Fruit fly (Drosophila melanogaster) whole organism, embryonic: Measurements from ENCODE around the gene CG14778.

Source experiments
- Adf1 ChIP-seq: fragments of 200-800 bp; sonication (Bioruptor generic); IDR thresholded peaks from 2 replicates; pipeline ENCODE4 v1.3.6; 2022; ENCODE audit warnings: missing biosample characterization, missing genetic modification characterization
- Awh ChIP-seq: fragments of 200-800 bp; sonication (Bioruptor generic); IDR thresholded peaks from 2 replicates; pipeline ENCODE4, ENCODE4 v1.3.6; 2022; ENCODE audit warnings: missing biosample characterization, missing genetic modification characterization
- CG10979 ChIP-seq: fragments of 200-800 bp; sonication (Bioruptor generic); optimal IDR thresholded peaks from 2 replicates; lab custom pipeline; 2018; ENCODE audit warnings: missing biosample characterization, mild to moderate bottlenecking, missing genetic modification characterization, moderate library complexity
- CG11247 ChIP-seq: fragments of 200-800 bp; sonication (Bioruptor generic); IDR thresholded peaks from 2 replicates; pipeline ENCODE4 v1.3.6; 2022; ENCODE audit warnings: missing biosample characterization, missing genetic modification characterization
- CG11456 ChIP-seq: fragments of 200-800 bp; sonication (Bioruptor generic); IDR thresholded peaks from 3 replicates; pipeline ENCODE4 v1.3.6; 2022; ENCODE audit warnings: missing biosample characterization, missing genetic modification characterization
- CG11696 ChIP-seq: fragments of 200-800 bp; sonication (Bioruptor generic); IDR thresholded peaks from 2 replicates; pipeline ENCODE4 v1.3.6; 2022; ENCODE audit warnings: missing biosample characterization, missing genetic modification characterization
- CG12236 ChIP-seq: fragments of 200-800 bp; sonication (Bioruptor generic); optimal IDR thresholded peaks from 2 replicates; lab custom pipeline; 2016; ENCODE audit warnings: missing biosample characterization, missing genetic modification characterization
- CG13123 ChIP-seq: fragments of 200-800 bp; sonication (Bioruptor generic); optimal IDR thresholded peaks from 2 replicates; lab custom pipeline; 2016; ENCODE audit warnings: missing biosample characterization, missing genetic modification characterization
- CG13894 ChIP-seq: fragments of 200-800 bp; sonication (Bioruptor generic); optimal IDR thresholded peaks from 3 replicates; lab custom pipeline; 2018; ENCODE audit warnings: missing biosample characterization, mild to moderate bottlenecking, missing genetic modification characterization, moderate library complexity
- CG15073 ChIP-seq: fragments of 200-800 bp; sonication (Bioruptor generic); optimal IDR thresholded peaks from 2 replicates; lab custom pipeline; 2016; ENCODE audit warnings: missing biosample characterization, missing genetic modification characterization
- CG17328 ChIP-seq: fragments of 200-800 bp; sonication (Bioruptor generic); IDR thresholded peaks from 2 replicates; pipeline ENCODE4 v1.3.6; 2022; ENCODE audit warnings: missing biosample characterization, missing genetic modification characterization
- CG6175 ChIP-seq: fragments of 200-800 bp; sonication (Bioruptor generic); IDR thresholded peaks from 3 replicates; pipeline ENCODE4 v1.3.6; 2022; ENCODE audit warnings: missing biosample characterization, missing genetic modification characterization
- CG6272 ChIP-seq: fragments of 200-800 bp; sonication (Bioruptor generic); IDR thresholded peaks from 2 replicates; pipeline ENCODE4 v1.3.6; 2022; ENCODE audit warnings: missing biosample characterization, missing genetic modification characterization
- CG6689 ChIP-seq: fragments of 200-800 bp; sonication (Bioruptor generic); IDR thresholded peaks from 2 replicates; pipeline ENCODE4 v1.3.6; 2022; ENCODE audit warnings: missing biosample characterization, missing genetic modification characterization
- CG7357 ChIP-seq: fragments of 200-800 bp; sonication (Bioruptor generic); IDR thresholded peaks from 3 replicates; pipeline ENCODE4 v1.3.6; 2022; ENCODE audit warnings: missing biosample characterization, missing genetic modification characterization
- CG7928 ChIP-seq: fragments of 200-800 bp; sonication (Bioruptor generic); optimal IDR thresholded peaks from 2 replicates; lab custom pipeline; 2017; ENCODE audit warnings: missing biosample characterization, mild to moderate bottlenecking, missing genetic modification characterization
- Camta ChIP-seq: fragments of 200-800 bp; sonication (Bioruptor generic); optimal IDR thresholded peaks from 2 replicates; lab custom pipeline; 2016; ENCODE audit warnings: missing biosample characterization, missing genetic modification characterization
- Dip3 ChIP-seq: fragments of 200-800 bp; sonication (Bioruptor generic); optimal IDR thresholded peaks from 3 replicates; lab custom pipeline; 2016; ENCODE audit warnings: missing biosample characterization, missing genetic modification characterization
- Ets97D ChIP-seq: fragments of 200-800 bp; sonication (Bioruptor generic); optimal IDR thresholded peaks from 3 replicates; lab custom pipeline; 2016; ENCODE audit warnings: missing biosample characterization, missing genetic modification characterization
- Hr39 ChIP-seq: fragments of >200 bp; optimal IDR thresholded peaks from 2 replicates; lab custom pipeline; 2017
- Jarid2 ChIP-seq: fragments of 200-800 bp; sonication (Bioruptor generic); optimal IDR thresholded peaks from 3 replicates; lab custom pipeline; 2017; ENCODE audit warnings: mild to moderate bottlenecking, missing biosample characterization, missing genetic modification reagents, missing genetic modification characterization
- Kr ChIP-seq: fragments of 200-800 bp; sonication (Bioruptor generic); optimal IDR thresholded peaks from 2 replicates; lab custom pipeline; 2017; ENCODE audit warnings: missing biosample characterization, mild to moderate bottlenecking, missing genetic modification characterization
- Lpt ChIP-seq: fragments of >200 bp; optimal IDR thresholded peaks from 2 replicates; lab custom pipeline; 2018; ENCODE audit warnings: missing biosample characterization, missing genetic modification characterization
- Mad ChIP-seq: fragments of 200-800 bp; sonication (Bioruptor generic); optimal IDR thresholded peaks from 2 replicates; lab custom pipeline; 2016; ENCODE audit warnings: missing biosample characterization, missing genetic modification characterization
- Myb ChIP-seq: fragments of 200-800 bp; sonication (Bioruptor generic); optimal IDR thresholded peaks from 2 replicates; lab custom pipeline; 2016; ENCODE audit warnings: missing biosample characterization, missing genetic modification characterization
- Optix ChIP-seq: fragments of 200-800 bp; sonication (Bioruptor generic); IDR thresholded peaks from 3 replicates; pipeline ENCODE4 v1.3.6; 2022; ENCODE audit warnings: missing biosample characterization, missing genetic modification characterization
- Spps ChIP-seq: fragments of 200-800 bp; sonication (Bioruptor generic); optimal IDR thresholded peaks from 2 replicates; lab custom pipeline; 2018; ENCODE audit warnings: missing biosample characterization, mild to moderate bottlenecking, missing genetic modification characterization
- TFAM ChIP-seq: fragments of 200-800 bp; sonication (Bioruptor generic); optimal IDR thresholded peaks from 2 replicates; lab custom pipeline; 2017; ENCODE audit warnings: missing biosample characterization, missing genetic modification characterization, inconsistent platforms
- cas ChIP-seq: fragments of 200-800 bp; sonication (Bioruptor generic); IDR thresholded peaks from 2 replicates; pipeline ENCODE4 v1.3.6; 2022; ENCODE audit warnings: missing biosample characterization, missing genetic modification characterization
- ci ChIP-seq: fragments of 200-800 bp; sonication (Bioruptor generic); IDR thresholded peaks from 3 replicates; pipeline ENCODE4 v1.3.6; 2022; ENCODE audit warnings: missing biosample characterization, missing genetic modification characterization
- da ChIP-seq: fragments of 200-800 bp; sonication (Bioruptor generic); optimal IDR thresholded peaks from 2 replicates; lab custom pipeline; 2016; ENCODE audit warnings: missing biosample characterization, missing genetic modification characterization
- dan ChIP-seq: fragments of 200-800 bp; sonication (Bioruptor generic); IDR thresholded peaks from 2 replicates; pipeline ENCODE4 v1.3.6; 2022; ENCODE audit warnings: missing biosample characterization, missing genetic modification characterization
- gcm ChIP-seq: fragments of 200-800 bp; sonication (Bioruptor generic); optimal IDR thresholded peaks from 2 replicates; lab custom pipeline; 2019; ENCODE audit warnings: missing biosample characterization, mild to moderate bottlenecking, missing genetic modification characterization, moderate library complexity
- gcm2 ChIP-seq: fragments of 200-800 bp; sonication (Bioruptor generic); optimal IDR thresholded peaks from 2 replicates; lab custom pipeline; 2016; ENCODE audit warnings: missing biosample characterization, missing genetic modification characterization
- gem ChIP-seq: fragments of 200-800 bp; sonication (Bioruptor generic); optimal IDR thresholded peaks from 2 replicates; lab custom pipeline; 2019; ENCODE audit warnings: missing biosample characterization, mild to moderate bottlenecking, missing genetic modification characterization, moderate library complexity
- insv ChIP-seq, 2 experiments: fragments of 200-800 bp; sonication (Bioruptor generic); optimal IDR thresholded peaks; 3 replicates each; lab custom pipeline; 2016 to 2018; ENCODE audit warnings: missing biosample characterization in 2 of 2, missing genetic modification characterization in 2 of 2
- inv ChIP-seq: fragments of 200-800 bp; sonication (Bioruptor generic); IDR thresholded peaks from 2 replicates; pipeline ENCODE4 v1.3.6; 2022; ENCODE audit warnings: missing biosample characterization, missing genetic modification characterization; ENCODE audit not compliant: partially characterized antibody
- jigr1 ChIP-seq: fragments of 200-800 bp; sonication (Bioruptor generic); IDR thresholded peaks from 3 replicates; pipeline ENCODE4 v1.3.6; 2022; ENCODE audit warnings: missing biosample characterization, missing genetic modification characterization
- ken ChIP-seq: fragments of 200-800 bp; sonication (Bioruptor generic); IDR thresholded peaks from 3 replicates; pipeline ENCODE4 v1.3.6; 2022; ENCODE audit warnings: missing biosample characterization, missing genetic modification characterization
- klu ChIP-seq: fragments of 200-800 bp; sonication (Bioruptor generic); IDR thresholded peaks from 2 replicates; pipeline ENCODE4 v1.3.6; 2022; ENCODE audit warnings: missing biosample characterization, missing genetic modification characterization
- lmd ChIP-seq: fragments of 200-800 bp; sonication (Bioruptor generic); IDR thresholded peaks from 2 replicates; pipeline ENCODE4 v1.3.6; 2022; ENCODE audit warnings: missing biosample characterization, missing genetic modification characterization
- nau ChIP-seq: fragments of 200-800 bp; sonication (Bioruptor generic); optimal IDR thresholded peaks from 3 replicates; lab custom pipeline; 2017; ENCODE audit warnings: missing biosample characterization, mild to moderate bottlenecking, missing genetic modification characterization, missing genetic modification reagents
- nerfin-2 ChIP-seq: fragments of 200-800 bp; sonication (Bioruptor generic); IDR thresholded peaks from 2 replicates; pipeline ENCODE4 v1.3.6; 2022; ENCODE audit warnings: missing biosample characterization, missing genetic modification characterization; ENCODE audit not compliant: partially characterized antibody
- oc ChIP-seq: fragments of 200-800 bp; sonication (Bioruptor generic); optimal IDR thresholded peaks from 2 replicates; lab custom pipeline; 2018; ENCODE audit warnings: missing biosample characterization, mild to moderate bottlenecking, missing genetic modification characterization, moderate library complexity
- phol ChIP-seq: fragments of 200-800 bp; sonication (Bioruptor generic); optimal IDR thresholded peaks from 3 replicates; lab custom pipeline; 2018; ENCODE audit warnings: missing biosample characterization, mild to moderate bottlenecking, missing genetic modification characterization, moderate library complexity
- pnt ChIP-seq: fragments of 200-800 bp; sonication (Bioruptor generic); optimal IDR thresholded peaks from 3 replicates; lab custom pipeline; 2016; ENCODE audit warnings: missing biosample characterization, missing genetic modification characterization
- pzg ChIP-seq: fragments of 200-800 bp; sonication (Bioruptor generic); optimal IDR thresholded peaks from 3 replicates; lab custom pipeline; 2018; ENCODE audit warnings: missing biosample characterization, mild to moderate bottlenecking, missing genetic modification characterization, moderate library complexity
- wek ChIP-seq: fragments of 200-800 bp; sonication (Bioruptor generic); optimal IDR thresholded peaks from 3 replicates; lab custom pipeline; 2018; ENCODE audit warnings: missing biosample characterization, mild to moderate bottlenecking, missing genetic modification characterization, moderate library complexity
- zen ChIP-seq: fragments of 200-800 bp; sonication (Bioruptor generic); optimal IDR thresholded peaks from 3 replicates; lab custom pipeline; 2018; ENCODE audit warnings: missing biosample characterization, mild to moderate bottlenecking, missing genetic modification characterization, moderate library complexity
- zfh1 ChIP-seq: fragments of 200-800 bp; sonication (Bioruptor generic); IDR thresholded peaks from 3 replicates; pipeline ENCODE4 v1.3.6; 2022; ENCODE audit warnings: missing biosample characterization, missing genetic modification characterization
- zfh2 ChIP-seq: fragments of 200-800 bp; sonication (Bioruptor generic); optimal IDR thresholded peaks from 2 replicates; lab custom pipeline; 2016; ENCODE audit warnings: missing biosample characterization, missing genetic modification characterization

CG14778 gene

dm6 chrX:1482840-1483518, 15.7 kb downstream of the CG14778 start, which contains the start of the genes sta and inc (continued):
- TF ChIP-seq CG7928 (GFP tag; lab: Kevin White, UChicago), result peak; percentile 15
- TF ChIP-seq CG6272 (GFP tag; lab: Robert Waterston, UW), result no peak
- peak; percentile 43 for TF ChIP-seq CG11247 (GFP tag; lab: Robert Waterston, UW)
- TF ChIP-seq pzg, result peak; percentile 98
- no peak for TF ChIP-seq CG13123 (GFP tag; lab: Kevin White, UChicago)
- TF ChIP-seq Lpt, result no peak
- TF ChIP-seq zfh2 (GFP tag; lab: Kevin White, UChicago), result peak; percentile 42
- TF ChIP-seq Adf1, result peak; percentile 53
- peak in 1 of 2 experiments; percentile 59 for TF ChIP-seq insv (GFP tag; optimal IDR thresholded peaks at IDR 0.05; lab: Kevin White, UChicago)
- TF ChIP-seq Optix (GFP tag; lab: Robert Waterston, UW), result 0 out of 3 replicates have a peak, but pooled peaks have one; percentile 41
- TF ChIP-seq CG15073 (GFP tag; lab: Kevin White, UChicago), result no peak
- TF ChIP-seq Awh (GFP tag; lab: Robert Waterston, UW), result peak; percentile 21; the same call in 1 of the 2 replicates
- TF ChIP-seq CG7357 (GFP tag; lab: Robert Waterston, UW), result no peak
- TF ChIP-seq Jarid2 (GFP tag; lab: Kevin White, UChicago), result peak; percentile 76
- 0 out of 3 replicates have a peak, but pooled peaks have one; percentile 20 for TF ChIP-seq CG6175 (GFP tag; lab: Robert Waterston, UW)
- peak; percentile 98 for TF ChIP-seq Ets97D
- TF ChIP-seq CG10979, result peak; percentile 47
- peak; percentile 38; the same call in 1 of the 2 replicates for TF ChIP-seq inv (GFP tag; lab: Robert Waterston, UW)
- TF ChIP-seq zen (tag; lab: Kevin White, UChicago), result peak; percentile 31
- TF ChIP-seq oc (tag; lab: Kevin White, UChicago), result peak; percentile 65
- TF ChIP-seq dan (GFP tag; lab: Robert Waterston, UW), result no peak
- TF ChIP-seq phol (tag; lab: Kevin White, UChicago), result peak; percentile 97
- TF ChIP-seq TFAM (GFP tag; lab: Kevin White, UChicago), result no peak
- TF ChIP-seq CG6689 (GFP tag; lab: Robert Waterston, UW), result no peak
- TF ChIP-seq jigr1 (GFP tag; lab: Robert Waterston, UW), result no peak
- no peak for TF ChIP-seq nerfin-2 (GFP tag; lab: Robert Waterston, UW)
- peak; percentile 8 for TF ChIP-seq Dip3
- no peak for TF ChIP-seq Kr
- no peak for TF ChIP-seq Spps (tag; lab: Kevin White, UChicago)
- TF ChIP-seq CG11696 (GFP tag; lab: Robert Waterston, UW), result no peak
- TF ChIP-seq Camta, result peak; percentile 28
- TF ChIP-seq Hr39 (lab: Kevin White, UChicago), result no peak
- no peak for TF ChIP-seq gcm2 (GFP tag; lab: Kevin White, UChicago)
- no peak for TF ChIP-seq klu (GFP tag; lab: Robert Waterston, UW)
- peak; percentile 78 for TF ChIP-seq Myb
- peak; percentile 51; the same call in 1 of the 2 replicates for TF ChIP-seq CG17328 (GFP tag; lab: Robert Waterston, UW)
- peak; percentile 32; the same call in 1 of the 2 replicates for TF ChIP-seq lmd (GFP tag; lab: Robert Waterston, UW)
- no peak for TF ChIP-seq da (GFP tag; lab: Kevin White, UChicago)
- peak; percentile 76 for TF ChIP-seq wek (GFP tag; lab: Kevin White, UChicago)
- TF ChIP-seq CG13894 (tag; lab: Kevin White, UChicago), result peak; percentile 72
- TF ChIP-seq CG11456, result peak; percentile 74; the same call in 2 of the 3 replicates
- peak; percentile 89 for TF ChIP-seq ci (GFP tag; lab: Robert Waterston, UW)
- TF ChIP-seq Mad (GFP tag; lab: Kevin White, UChicago), result peak; percentile 57
- TF ChIP-seq cas (GFP tag; lab: Robert Waterston, UW), result no peak
- TF ChIP-seq gem (tag; lab: Kevin White, UChicago), result no peak
- peak; percentile 70; the same call in 2 of the 3 replicates for TF ChIP-seq zfh1 (GFP tag; lab: Robert Waterston, UW)
- no peak for TF ChIP-seq pnt
- TF ChIP-seq gcm (GFP tag; lab: Kevin White, UChicago), result peak; percentile 67
- TF ChIP-seq ken (GFP tag; lab: Robert Waterston, UW), result peak; percentile 67; the same call in 1 of the 3 replicates
- TF ChIP-seq nau (GFP tag; lab: Kevin White, UChicago), result no peak
- TF ChIP-seq CG12236, result no peak
